Fruit fly (Drosophila melanogaster) Kc167 (cell line): ENCODE results near the gene CG34382.

Experiments used
- Myc ChIP-seq: fragments of >200 bp; optimal IDR thresholded peaks from 2 replicates; lab custom pipeline; 2017; ENCODE audit warnings: missing external identifiers
- Sin3A ChIP-seq: fragments of >200 bp; optimal IDR thresholded peaks from 2 replicates; lab custom pipeline; 2018; ENCODE audit warnings: missing external identifiers
- h ChIP-seq: fragments of >200 bp; optimal IDR thresholded peaks from 3 replicates; lab custom pipeline; 2018; ENCODE audit warnings: missing external identifiers
- insv ChIP-seq: fragments of >200 bp; optimal IDR thresholded peaks from 3 replicates; lab custom pipeline; 2018; ENCODE audit warnings: missing external identifiers
- psq ChIP-seq: fragments of >200 bp; optimal IDR thresholded peaks from 2 replicates; lab custom pipeline; 2017; ENCODE audit warnings: missing external identifiers
- ttk ChIP-seq: sonication (Bioruptor generic); optimal IDR thresholded peaks from 2 replicates; lab custom pipeline; 2017; ENCODE audit warnings: missing external identifiers

Gene CG34382

DNA sequence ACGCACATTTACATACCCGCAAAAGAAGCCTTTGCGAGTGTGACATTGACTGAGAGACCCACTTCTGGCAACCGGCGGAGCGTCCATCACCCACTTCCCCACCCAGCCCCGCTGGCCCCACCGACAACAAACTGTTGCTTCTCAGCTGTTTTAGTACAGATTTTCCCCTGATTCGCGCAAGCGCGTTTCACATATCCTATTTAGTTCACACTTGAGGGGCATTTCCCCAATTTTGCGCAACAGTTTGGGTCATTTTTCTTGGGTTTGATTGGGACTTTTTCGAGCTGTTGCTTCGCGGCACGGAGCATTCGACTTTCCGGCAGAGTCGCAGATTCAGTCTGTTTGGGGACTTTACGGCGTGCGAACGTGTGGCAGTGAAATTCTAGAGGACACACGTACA is 48.4 kb downstream of the CG34382 start:
- TF ChIP-seq Sin3A (lab: Kevin White, UChicago) = no peak
- TF ChIP-seq h (lab: Kevin White, UChicago) = no peak
- no peak for TF ChIP-seq insv (lab: Kevin White, UChicago)
- no peak for TF ChIP-seq psq (lab: Kevin White, UChicago)
- TF ChIP-seq Myc = no peak
- no peak for TF ChIP-seq ttk (lab: Kevin White, UChicago)
